Worm (Caenorhabditis elegans) whole organism, late embryonic: Measurements from ENCODE around the gene spp-30.

Experiments used
- F13H6.1 ChIP-seq: sonication (generic microtip); optimal IDR thresholded peaks from 2 replicates; lab custom pipeline; 2016; ENCODE audit warnings: missing genetic modification characterization, missing compliant biosample characterization
- K02D7.2 ChIP-seq: sonication (generic microtip); optimal IDR thresholded peaks from 2 replicates; lab custom pipeline; 2017; ENCODE audit warnings: mild to moderate bottlenecking, missing genetic modification characterization, missing compliant biosample characterization
- K09A11.1 ChIP-seq: sonication (generic microtip); optimal IDR thresholded peaks from 2 replicates; lab custom pipeline; 2017; ENCODE audit warnings: antibody characterized with exemption, mild to moderate bottlenecking, missing genetic modification characterization, missing compliant biosample characterization; ENCODE audit not compliant: insufficient read depth
- ahr-1 ChIP-seq: sonication (generic microtip); optimal IDR thresholded peaks from 2 replicates; lab custom pipeline; 2016; ENCODE audit warnings: missing genetic modification characterization, missing compliant biosample characterization
- ceh-14 ChIP-seq: sonication (generic microtip); optimal IDR thresholded peaks from 2 replicates; lab custom pipeline; 2016; ENCODE audit warnings: missing genotype, missing genetic modification characterization, missing compliant biosample characterization
- ceh-24 ChIP-seq: sonication (generic microtip); optimal IDR thresholded peaks from 2 replicates; lab custom pipeline; 2016; ENCODE audit warnings: mild to moderate bottlenecking, missing genetic modification characterization, missing compliant biosample characterization
- ceh-31 ChIP-seq: sonication (generic microtip); optimal IDR thresholded peaks from 2 replicates; lab custom pipeline; 2016; ENCODE audit warnings: missing genetic modification characterization, missing compliant biosample characterization
- ceh-34 ChIP-seq: sonication (generic microtip); optimal IDR thresholded peaks from 2 replicates; lab custom pipeline; 2016; ENCODE audit warnings: mild to moderate bottlenecking, missing genetic modification characterization, missing compliant biosample characterization
- ceh-48 ChIP-seq: sonication (generic microtip); optimal IDR thresholded peaks from 2 replicates; lab custom pipeline; 2016; ENCODE audit warnings: missing genetic modification characterization, inconsistent platforms, missing compliant biosample characterization
- ceh-9 ChIP-seq: sonication (generic microtip); optimal IDR thresholded peaks from 2 replicates; lab custom pipeline; 2016; ENCODE audit warnings: mild to moderate bottlenecking, missing genetic modification characterization, inconsistent platforms, missing compliant biosample characterization
- che-1 ChIP-seq: sonication (generic microtip); optimal IDR thresholded peaks from 2 replicates; lab custom pipeline; 2016; ENCODE audit warnings: mild to moderate bottlenecking, missing genetic modification characterization, missing compliant biosample characterization
- dmd-4 ChIP-seq: sonication (generic microtip); optimal IDR thresholded peaks from 2 replicates; lab custom pipeline; 2016; ENCODE audit warnings: borderline replicate concordance, missing genetic modification characterization, missing compliant biosample characterization
- dve-1 ChIP-seq: sonication (generic microtip); optimal IDR thresholded peaks from 2 replicates; lab custom pipeline; 2017; ENCODE audit warnings: antibody characterized with exemption, mild to moderate bottlenecking, missing genetic modification characterization, missing compliant biosample characterization
- ets-4 ChIP-seq: sonication (generic microtip); optimal IDR thresholded peaks from 2 replicates; lab custom pipeline; 2016; ENCODE audit warnings: missing genetic modification characterization, missing compliant biosample characterization
- eyg-1 ChIP-seq: sonication (generic microtip); optimal IDR thresholded peaks from 2 replicates; lab custom pipeline; 2016; ENCODE audit warnings: missing genotype, missing genetic modification characterization, missing compliant biosample characterization
- fax-1 ChIP-seq: sonication (generic microtip); optimal IDR thresholded peaks from 2 replicates; lab custom pipeline; 2016; ENCODE audit warnings: missing genotype, missing genetic modification characterization, missing compliant biosample characterization
- hlh-13 ChIP-seq: fragments of 200-800 bp; sonication (Bioruptor generic); optimal IDR thresholded peaks from 2 replicates; lab custom pipeline; 2018; ENCODE audit warnings: mild to moderate bottlenecking, missing genetic modification characterization, missing compliant biosample characterization
- hlh-8 ChIP-seq: sonication (generic microtip); optimal IDR thresholded peaks from 2 replicates; lab custom pipeline; 2016; ENCODE audit warnings: missing genotype, missing genetic modification characterization, missing compliant biosample characterization
- lin-11 ChIP-seq: fragments of 200-800 bp; sonication (Bioruptor generic); optimal IDR thresholded peaks from 2 replicates; lab custom pipeline; 2018; ENCODE audit warnings: mild to moderate bottlenecking, missing genetic modification characterization, missing compliant biosample characterization
- nfya-1 ChIP-seq: sonication (generic microtip); optimal IDR thresholded peaks from 2 replicates; lab custom pipeline; 2017; ENCODE audit warnings: missing genetic modification characterization, mild to moderate bottlenecking, missing compliant biosample characterization, antibody characterized with exemption, moderate library complexity
- nhr-11 ChIP-seq: fragments of 150-350 bp; optimal IDR thresholded peaks from 2 replicates; lab custom pipeline; 2014; ENCODE audit warnings: missing biosample characterization, missing genetic modification characterization
- odd-2 ChIP-seq: sonication (generic microtip); optimal IDR thresholded peaks from 2 replicates; lab custom pipeline; 2017; ENCODE audit warnings: antibody characterized with exemption, mild to moderate bottlenecking, missing genetic modification characterization, missing compliant biosample characterization
- pag-3 ChIP-seq: sonication (generic microtip); optimal IDR thresholded peaks from 2 replicates; lab custom pipeline; 2016; ENCODE audit warnings: missing compliant biosample characterization, missing genetic modification characterization, borderline replicate concordance
- pat-9 ChIP-seq: fragments of 200-800 bp; sonication (Bioruptor generic); optimal IDR thresholded peaks from 2 replicates; lab custom pipeline; 2018; ENCODE audit warnings: mild to moderate bottlenecking, missing genetic modification characterization, moderate library complexity, missing compliant biosample characterization
- pha-4 ChIP-seq: fragments of 150-350 bp; optimal IDR thresholded peaks from 2 replicates; lab custom pipeline; 2018; ENCODE audit warnings: missing biosample characterization, missing genetic modification reagents, missing genetic modification characterization
- pqm-1 ChIP-seq: sonication (generic microtip); optimal IDR thresholded peaks from 2 replicates; lab custom pipeline; 2016; ENCODE audit warnings: missing genetic modification characterization, missing compliant biosample characterization
- ref-2 ChIP-seq: sonication (generic microtip); optimal IDR thresholded peaks from 2 replicates; lab custom pipeline; 2016; ENCODE audit warnings: missing genetic modification characterization, missing compliant biosample characterization
- rnt-1 ChIP-seq: sonication (generic microtip); optimal IDR thresholded peaks from 2 replicates; lab custom pipeline; 2016; ENCODE audit warnings: missing genetic modification characterization, missing compliant biosample characterization
- sox-4 ChIP-seq: sonication (generic microtip); optimal IDR thresholded peaks from 2 replicates; lab custom pipeline; 2017; ENCODE audit warnings: mild to moderate bottlenecking, missing genetic modification characterization, inconsistent platforms, missing compliant biosample characterization
- unc-42 ChIP-seq: sonication (generic microtip); optimal IDR thresholded peaks from 2 replicates; lab custom pipeline; 2016; ENCODE audit warnings: missing genotype, missing genetic modification characterization, missing compliant biosample characterization
- unc-55 ChIP-seq: sonication (generic microtip); optimal IDR thresholded peaks from 2 replicates; lab custom pipeline; 2017; ENCODE audit warnings: missing biosample characterization, missing genetic modification reagents, missing genetic modification characterization
- ztf-16 ChIP-seq: sonication (generic microtip); optimal IDR thresholded peaks from 2 replicates; lab custom pipeline; 2017; ENCODE audit warnings: missing genetic modification characterization, missing compliant biosample characterization

spp-30 gene

DNA sequence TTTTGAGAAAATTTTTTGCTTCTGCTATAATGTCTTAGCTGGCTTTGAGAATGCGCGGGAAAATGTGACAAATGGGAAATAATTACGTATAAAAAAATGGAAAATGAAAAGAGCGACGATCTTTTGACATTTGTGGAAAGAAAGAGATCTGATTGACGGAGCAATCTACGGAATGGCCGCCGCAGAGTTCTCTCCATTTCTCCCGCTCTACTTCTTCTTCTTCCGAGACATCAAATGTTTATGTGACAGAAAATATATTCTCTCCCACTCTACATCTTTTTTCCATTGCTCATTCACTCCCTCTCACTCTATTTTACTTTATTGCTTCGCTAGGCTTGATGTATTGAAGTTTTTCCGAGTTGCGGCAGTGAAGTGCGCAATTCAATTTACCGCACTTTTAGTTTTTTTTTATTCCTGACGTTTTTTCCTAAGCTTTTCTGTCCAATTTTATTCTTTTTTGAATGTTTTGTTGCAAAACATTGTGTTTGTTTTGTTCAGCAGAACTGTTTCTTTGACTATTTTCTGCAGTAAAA lies 12.0 kb upstream of the spp-30 start:
- TF ChIP-seq unc-42 (tag; lab: Kevin White, UChicago) (peak; percentile 84), ref-2 (tag; lab: Kevin White, UChicago) (no peak), dve-1 (no peak), ceh-14 (tag; lab: Kevin White, UChicago) (peak; percentile 1), dmd-4 (tag; lab: Kevin White, UChicago) (no peak)
- TF ChIP-seq, all 69 proteins: peak for 2

ce11 chrX:11638987-11639386 lies 10.5 kb upstream of the spp-30 start:
- TF ChIP-seq sox-4 (no peak), ceh-31 (tag; lab: Kevin White, UChicago) (peak; percentile 30), ceh-14 (tag; lab: Kevin White, UChicago) (peak; percentile 2), ceh-24 (tag; lab: Kevin White, UChicago) (no peak), unc-42 (tag; lab: Kevin White, UChicago) (peak; percentile 90), ahr-1 (tag; lab: Kevin White, UChicago) (no peak), hlh-8 (tag; lab: Kevin White, UChicago) (no peak)

DNA sequence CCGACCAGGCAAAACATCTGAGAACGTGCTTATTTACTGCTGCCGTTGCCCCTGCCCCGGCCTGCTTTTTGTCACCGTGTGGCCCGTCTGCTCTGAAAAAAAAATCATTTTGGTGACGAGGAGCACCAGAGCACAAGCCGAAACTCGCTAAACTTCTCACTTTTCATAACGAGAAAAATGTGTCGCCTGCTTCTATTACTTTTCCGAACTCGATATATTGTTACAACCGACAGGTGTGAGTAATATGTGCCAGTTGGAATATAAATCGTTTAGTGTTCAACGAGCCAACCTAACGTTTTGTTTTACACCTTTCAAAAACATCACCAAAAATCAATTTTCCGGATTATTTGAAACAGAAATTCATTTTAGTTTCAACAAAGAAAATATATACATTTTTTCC lies 9.2 kb upstream of the spp-30 start:
- TF ChIP-seq K02D7.2 (tag; lab: Kevin White, UChicago) (no peak), odd-2 (no peak), dve-1 (no peak)

DNA sequence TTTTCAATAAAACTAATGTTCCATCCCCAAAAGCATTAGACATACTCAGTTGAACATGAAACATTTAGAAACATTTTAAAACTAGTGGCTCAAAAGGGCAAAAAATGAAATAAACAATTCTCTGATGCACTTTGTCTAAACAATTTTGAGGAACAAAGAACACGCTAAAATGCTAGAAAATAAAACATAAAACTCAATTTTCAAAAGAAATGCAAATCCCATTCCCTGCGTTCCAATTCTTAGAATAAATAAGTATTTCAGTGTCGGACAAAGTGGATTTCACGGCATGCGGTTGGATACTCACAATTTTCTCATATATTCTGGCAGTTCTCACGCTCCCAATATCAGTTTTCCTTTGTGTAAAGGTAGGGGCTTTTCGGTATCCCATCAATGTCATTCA lies 4.8 kb upstream of the spp-30 start:
- TF ChIP-seq lin-11 (tag; lab: Kevin White, UChicago) (no peak), K02D7.2 (tag; lab: Kevin White, UChicago) (no peak), ceh-48 (tag; lab: Kevin White, UChicago) (no peak), ets-4 (tag; lab: Kevin White, UChicago) (no peak), rnt-1 (tag; lab: Kevin White, UChicago) (no peak), che-1 (no peak), nhr-11 (tag; lab: Kevin White, UChicago) (no peak), pat-9 (tag; lab: Kevin White, UChicago) (no peak), unc-55 (GFP tag; lab: Kevin White, UChicago) (no peak), ceh-24 (tag; lab: Kevin White, UChicago) (no peak), pha-4 (tag; lab: Kevin White, UChicago) (no peak), dmd-4 (tag; lab: Kevin White, UChicago) (no peak), pqm-1 (tag; lab: Kevin White, UChicago) (no peak)
- TF ChIP-seq, all 69 proteins: peak for 0

DNA sequence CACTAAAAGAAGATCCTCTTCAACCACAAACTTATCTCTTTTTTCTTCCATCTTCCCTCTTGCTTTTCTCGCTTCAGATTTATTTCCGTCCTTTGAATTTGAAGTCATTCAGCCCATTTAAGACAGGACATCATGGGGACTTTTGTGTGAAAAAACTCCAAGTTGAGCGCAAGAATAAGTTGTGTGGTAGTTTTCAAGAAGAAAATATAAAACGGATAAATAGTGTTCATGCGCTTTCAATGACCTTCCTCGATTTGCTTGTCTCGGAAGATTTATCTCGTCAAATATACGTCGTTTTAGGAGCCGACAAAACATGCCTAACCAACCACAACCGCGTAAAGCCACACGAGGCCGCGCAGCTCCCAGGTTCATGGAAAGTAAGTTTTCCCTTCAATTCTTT lies 3.6 kb upstream of the spp-30 start, which contains the start of gene sto-6:
Gene sto-6 (plus strand): TSS at position 301 of the 400 bp plus-strand sequence.
- TF ChIP-seq nfya-1 (tag; lab: Kevin White, UChicago) (no peak), ref-2 (tag; lab: Kevin White, UChicago) (no peak)

DNA sequence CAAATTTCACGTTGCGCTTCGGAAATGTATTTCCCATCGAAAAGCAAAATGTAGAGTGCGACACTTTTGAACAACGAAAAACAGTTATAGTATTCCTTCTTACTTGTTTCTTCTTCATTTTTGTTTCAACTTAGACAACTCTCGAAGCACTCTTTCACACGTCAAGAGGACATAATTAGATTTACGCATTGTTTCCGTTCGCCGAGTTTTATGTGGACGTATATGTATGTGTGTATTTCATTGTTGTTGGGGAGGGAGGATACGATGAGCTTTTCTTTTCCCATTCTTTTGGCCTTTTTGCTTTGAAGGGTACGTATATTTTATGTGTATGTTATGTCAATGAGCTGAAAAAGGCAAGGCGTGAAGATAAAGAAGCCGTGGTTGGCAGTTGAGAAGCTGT lies 2.0 kb upstream of the spp-30 start:
- TF ChIP-seq hlh-13 (no peak), ceh-34 (tag; lab: Kevin White, UChicago) (peak; percentile 54), unc-42 (tag; lab: Kevin White, UChicago) (peak; percentile 79), K09A11.1 (tag; lab: Kevin White, UChicago) (no peak), pqm-1 (tag; lab: Kevin White, UChicago) (no peak), sox-4 (no peak), eyg-1 (tag; lab: Kevin White, UChicago) (no peak), nfya-1 (tag; lab: Kevin White, UChicago) (no peak), hlh-8 (tag; lab: Kevin White, UChicago) (no peak), fax-1 (tag; lab: Kevin White, UChicago) (no peak), ceh-9 (tag; lab: Kevin White, UChicago) (no peak), F13H6.1 (tag; lab: Kevin White, UChicago) (no peak), ztf-16 (tag; lab: Kevin White, UChicago) (no peak), pag-3 (tag; lab: Kevin White, UChicago) (no peak)
